Worm (Caenorhabditis elegans): ENCODE measurements around the gene M05D6.1.
A peak's percentile ranks its signal among the peaks of the same experiment; 100 is the strongest.

ce11 chrII:8483793-8484186 is 8.6 kb upstream of the M05D6.1 start, which contains the start of gene taap-1:
- TF ChIP-seq pha-4 (tag; optimal IDR thresholded peaks at IDR 0.05) (no peak), elt-3 (tag; optimal IDR thresholded peaks at IDR 0.05) (no peak), snpc-4 (tag; optimal IDR thresholded peaks at IDR 0.05) (no peak), jun-1 (tag; optimal IDR thresholded peaks at IDR 0.05) (no peak), elt-2 (tag; optimal IDR thresholded peaks at IDR 0.05) (no peak), nfya-1 (tag; optimal IDR thresholded peaks at IDR 0.05; ENCODE audit: insufficient read depth) (peak; percentile 17), ceh-82 (tag; optimal IDR thresholded peaks at IDR 0.05) (no peak)

Data from whole organism, L3 larva.